Worm (Caenorhabditis elegans): Measurements from ENCODE around the gene T12C9.7.

DNA sequence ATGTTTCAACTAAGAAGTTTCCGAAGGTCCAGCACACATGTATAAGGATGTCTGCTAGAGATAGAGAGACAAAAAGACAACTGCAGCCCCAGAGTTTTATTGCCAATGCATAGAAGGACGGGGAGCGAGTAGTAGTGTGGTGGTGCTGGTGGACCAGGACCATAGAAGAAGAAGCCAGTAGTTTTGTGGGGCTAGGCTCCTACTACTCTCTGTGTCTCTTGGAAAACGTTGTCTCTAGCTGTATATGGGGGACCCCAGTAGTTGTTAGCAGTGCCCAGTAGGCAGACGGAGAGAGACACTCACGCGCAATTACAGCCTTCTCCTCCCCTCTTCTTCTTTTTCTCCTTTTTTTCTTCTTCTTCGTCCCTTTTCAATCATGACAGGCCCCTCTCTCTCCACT is 4.7 kb downstream of the T12C9.7 start:
- TF ChIP-seq dpl-1 (GFP tag; optimal IDR thresholded peaks at IDR 0.05) (no peak), hrde-1 (tag; optimal IDR thresholded peaks at IDR 0.05; ENCODE audit: borderline replicate concordance) (no peak), snpc-4 (GFP tag; optimal IDR thresholded peaks at IDR 0.05) (no peak), snpc-4 (tag; optimal IDR thresholded peaks at IDR 0.05) (no peak), D2030.7 (GFP tag; IDR thresholded peaks at IDR 0.05) (no peak)

All from whole organism, young adult.